Worm (Caenorhabditis elegans) whole organism, midembryonic: Measurements from ENCODE around the gene cyp-25A3.

Source experiments
- T22C8.4 ChIP-seq: fragments of 200-800 bp; sonication (Bioruptor generic); IDR thresholded peaks from 2 replicates; pipeline ENCODE4 v1.3.6; 2022; ENCODE audit warnings: missing genetic modification characterization, missing compliant biosample characterization
- cog-1 ChIP-seq: sonication (generic microtip); optimal IDR thresholded peaks from 2 replicates; lab custom pipeline; 2016; ENCODE audit warnings: missing genetic modification characterization, missing compliant biosample characterization
- flt-1 ChIP-seq: fragments of 200-800 bp; sonication (Bioruptor generic); IDR thresholded peaks from 2 replicates; pipeline ENCODE4 v1.3.6; 2022; ENCODE audit warnings: missing genetic modification characterization, missing compliant biosample characterization
- klf-2 ChIP-seq: fragments of 200-800 bp; sonication (Bioruptor generic); conservative IDR thresholded peaks from 2 replicates; pipeline ENCODE4 v1.3.6; 2022; ENCODE audit warnings: missing genetic modification reagents, missing genetic modification characterization, missing compliant biosample characterization
- med-1 ChIP-seq: sonication (generic microtip); optimal IDR thresholded peaks from 2 replicates; lab custom pipeline; 2017; ENCODE audit warnings: missing genetic modification characterization, mild to moderate bottlenecking, missing compliant biosample characterization, antibody characterized with exemption, missing genetic modification reagents; ENCODE audit not compliant: insufficient read depth
- ref-1 ChIP-seq: fragments of 200-800 bp; sonication (Bioruptor generic); conservative IDR thresholded peaks from 2 replicates; pipeline ENCODE4 v1.3.6; 2022; ENCODE audit warnings: missing genetic modification reagents, missing genetic modification characterization, missing compliant biosample characterization
- tab-1 ChIP-seq: fragments of 200-800 bp; sonication (Bioruptor generic); IDR thresholded peaks from 2 replicates; pipeline ENCODE4 v1.3.6; 2022; ENCODE audit warnings: missing genetic modification characterization, missing compliant biosample characterization
- ztf-23 ChIP-seq: fragments of 200-800 bp; sonication (Bioruptor generic); IDR thresholded peaks from 2 replicates; pipeline ENCODE4 v1.3.6; 2022; ENCODE audit warnings: missing genetic modification reagents, missing genetic modification characterization, missing compliant biosample characterization
- ztf-29 ChIP-seq: fragments of 200-800 bp; sonication (Bioruptor generic); IDR thresholded peaks from 2 replicates; pipeline ENCODE4 v1.3.6; 2022; ENCODE audit warnings: missing genetic modification reagents, missing genetic modification characterization, missing compliant biosample characterization

Gene cyp-25A3

ce11 chrIII:3803113-3803512 lies 36.4 kb downstream of the cyp-25A3 start:
- TF ChIP-seq ref-1 (GFP tag; lab: Robert Waterston, UW): no peak

DNA sequence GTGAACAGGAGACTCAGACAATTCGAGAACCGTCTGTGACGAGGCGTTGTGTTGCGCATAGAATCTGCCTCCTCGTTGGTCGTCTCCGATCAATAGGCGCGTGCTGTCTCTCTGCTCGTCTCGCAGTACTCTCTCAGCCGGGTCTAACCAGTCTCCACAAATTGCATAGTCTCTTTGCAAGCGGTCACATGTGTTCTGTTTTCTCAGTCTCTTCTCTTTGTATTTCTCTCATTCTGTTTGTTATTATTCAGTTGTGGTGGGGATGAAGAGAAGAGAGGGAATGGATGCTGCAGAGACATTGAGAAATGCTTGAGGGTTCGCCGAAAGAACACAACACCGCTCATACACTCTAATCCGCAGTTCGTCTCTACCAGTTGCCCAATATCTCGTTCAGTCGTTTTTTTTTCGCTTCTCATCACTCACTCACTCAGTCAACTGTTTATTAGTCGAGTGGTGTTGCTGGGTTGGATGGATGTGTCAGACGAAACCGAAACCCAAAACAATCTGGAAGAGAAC lies 38.1 kb downstream of the cyp-25A3 start:
- TF ChIP-seq ztf-29 (GFP tag; lab: Robert Waterston, UW): peak; percentile 80; the same call in 1 of the 2 replicates
- no peak for TF ChIP-seq ztf-23 (GFP tag; lab: Robert Waterston, UW)
- no peak for TF ChIP-seq klf-2
- TF ChIP-seq T22C8.4 (GFP tag; lab: Robert Waterston, UW): peak; percentile 89
- TF ChIP-seq flt-1 (GFP tag; lab: Robert Waterston, UW): peak; percentile 55; the same call in 1 of the 2 replicates
- peak; percentile 97 for TF ChIP-seq cog-1

- no peak for TF ChIP-seq ref-1 (GFP tag; lab: Robert Waterston, UW)
- TF ChIP-seq klf-2: no peak
- no peak for TF ChIP-seq cog-1
- no peak for TF ChIP-seq ztf-23 (GFP tag; lab: Robert Waterston, UW)
- TF ChIP-seq T22C8.4 (GFP tag; lab: Robert Waterston, UW): no peak
- no peak for TF ChIP-seq flt-1 (GFP tag; lab: Robert Waterston, UW)
- TF ChIP-seq med-1 (GFP tag; lab: Kevin White, UChicago): no peak
Measured at ce11 chrIII:3800934-3801252, 38.6 kb downstream of the cyp-25A3 start.

ce11 chrIII:3800240-3800933 lies 39.1 kb downstream of the cyp-25A3 start, which contains the start of gene mtm-3:
Gene mtm-3 (minus strand): TSS chrIII:3800467.
- no peak for TF ChIP-seq ztf-29 (GFP tag; lab: Robert Waterston, UW)
- no peak for TF ChIP-seq flt-1 (GFP tag; lab: Robert Waterston, UW)
- TF ChIP-seq ztf-23 (GFP tag; lab: Robert Waterston, UW): no peak
- TF ChIP-seq klf-2: no peak
- no peak for TF ChIP-seq cog-1
- no peak for TF ChIP-seq T22C8.4 (GFP tag; lab: Robert Waterston, UW)
- no peak for TF ChIP-seq med-1 (GFP tag; lab: Kevin White, UChicago)
- TF ChIP-seq tab-1 (GFP tag; lab: Robert Waterston, UW): no peak
- no peak for TF ChIP-seq ref-1 (GFP tag; lab: Robert Waterston, UW)

DNA sequence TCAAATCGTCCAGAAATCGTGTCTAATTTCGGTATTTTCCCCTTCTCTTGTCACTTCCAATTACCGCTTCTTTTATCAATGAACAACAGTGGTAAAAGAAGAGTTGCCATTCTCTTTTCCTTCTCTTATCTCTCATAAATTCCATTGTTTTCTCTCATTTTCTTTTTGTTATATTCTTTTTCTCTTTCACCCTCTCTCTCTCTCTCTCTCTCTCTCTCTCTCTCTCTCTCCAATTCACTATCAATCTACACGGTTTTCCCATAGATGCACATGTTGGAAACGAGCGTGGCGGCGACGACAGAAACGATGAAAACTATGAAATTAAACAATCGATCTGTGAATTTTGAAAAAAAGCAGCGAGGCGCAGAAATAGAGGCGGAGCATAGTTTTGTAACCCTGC lies 40.3 kb downstream of the cyp-25A3 start:
- TF ChIP-seq flt-1 (GFP tag; lab: Robert Waterston, UW) (no peak), ztf-23 (GFP tag; lab: Robert Waterston, UW) (0 out of 2 replicates have a peak, but pooled peaks have one; percentile 34)

DNA sequence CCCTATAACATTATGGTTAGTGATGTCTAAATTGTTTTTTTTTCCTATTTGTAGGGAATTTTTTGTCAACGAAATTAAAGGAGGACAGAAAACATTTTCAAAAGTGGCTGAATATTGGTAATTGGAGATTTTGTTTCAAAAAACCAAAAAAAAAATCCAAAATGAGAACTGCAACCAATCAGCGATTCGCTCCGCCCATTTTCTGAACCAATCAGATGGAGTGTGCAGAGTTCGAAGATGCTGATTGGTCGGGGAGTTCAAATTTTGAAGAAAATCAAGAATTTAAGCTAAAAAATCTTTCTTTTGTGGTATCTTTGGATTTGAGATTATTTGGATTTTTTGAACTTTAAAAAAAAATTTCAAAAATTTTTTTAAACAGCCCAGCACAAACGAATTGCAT lies 41.1 kb downstream of the cyp-25A3 start:
- no peak for TF ChIP-seq tab-1 (GFP tag; lab: Robert Waterston, UW)
- no peak for TF ChIP-seq ztf-29 (GFP tag; lab: Robert Waterston, UW)
- no peak for TF ChIP-seq klf-2
- no peak for TF ChIP-seq T22C8.4 (GFP tag; lab: Robert Waterston, UW)
- TF ChIP-seq ztf-23 (GFP tag; lab: Robert Waterston, UW): no peak
- no peak for TF ChIP-seq cog-1
- no peak for TF ChIP-seq flt-1 (GFP tag; lab: Robert Waterston, UW)
- no peak for TF ChIP-seq med-1 (GFP tag; lab: Kevin White, UChicago)
- no peak for TF ChIP-seq ref-1 (GFP tag; lab: Robert Waterston, UW)

- TF ChIP-seq T22C8.4 (GFP tag; lab: Robert Waterston, UW): 0 out of 2 replicates have a peak, but pooled peaks have one; percentile 8
- TF ChIP-seq med-1 (GFP tag; lab: Kevin White, UChicago): no peak
Measured at ce11 chrIII:3797180-3798026, 42.1 kb downstream of the cyp-25A3 start.

- TF ChIP-seq tab-1 (GFP tag; lab: Robert Waterston, UW) (no peak), cog-1 (no peak), med-1 (GFP tag; lab: Kevin White, UChicago) (no peak), klf-2 (no peak), ztf-23 (GFP tag; lab: Robert Waterston, UW) (no peak), ref-1 (GFP tag; lab: Robert Waterston, UW) (no peak), ztf-29 (GFP tag; lab: Robert Waterston, UW) (no peak)
Measured at ce11 chrIII:3795933-3796332, 43.6 kb downstream of the cyp-25A3 start.

- no peak for TF ChIP-seq ztf-29 (GFP tag; lab: Robert Waterston, UW)
- TF ChIP-seq flt-1 (GFP tag; lab: Robert Waterston, UW): no peak
- no peak for TF ChIP-seq med-1 (GFP tag; lab: Kevin White, UChicago)
- TF ChIP-seq cog-1: no peak
- no peak for TF ChIP-seq ref-1 (GFP tag; lab: Robert Waterston, UW)
- TF ChIP-seq T22C8.4 (GFP tag; lab: Robert Waterston, UW): no peak
- TF ChIP-seq tab-1 (GFP tag; lab: Robert Waterston, UW): no peak
- no peak for TF ChIP-seq klf-2
Measured at ce11 chrIII:3790855-3791254, 48.7 kb downstream of the cyp-25A3 start.
